Worm (Caenorhabditis elegans) whole organism, L1 larva: Measurements from ENCODE around the gene mca-1.
A peak's percentile ranks its signal among the peaks of the same experiment; 100 is the strongest.

Experiments used
- C16A3.4 ChIP-seq: fragments of 150-350 bp; optimal IDR thresholded peaks from 2 replicates; lab custom pipeline; 2014; ENCODE audit warnings: missing biosample characterization, missing genetic modification characterization
- C34B4.2 ChIP-seq: sonication (generic microtip); optimal IDR thresholded peaks from 2 replicates; lab custom pipeline; 2017; ENCODE audit warnings: mild to moderate bottlenecking, missing genetic modification characterization, missing compliant biosample characterization
- aly-2 ChIP-seq: fragments of 150-350 bp; optimal IDR thresholded peaks from 2 replicates; lab custom pipeline; 2014; ENCODE audit warnings: missing biosample characterization, missing genetic modification characterization
- blmp-1 ChIP-seq: fragments of 150-350 bp; optimal IDR thresholded peaks from 2 replicates; lab custom pipeline; 2014; ENCODE audit warnings: missing biosample characterization, missing genetic modification characterization
- ceh-8 ChIP-seq: fragments of 200-800 bp; sonication (Bioruptor generic); optimal IDR thresholded peaks from 2 replicates; lab custom pipeline; 2018; ENCODE audit warnings: mild to moderate bottlenecking, missing genetic modification characterization, moderate library complexity, missing compliant biosample characterization
- ceh-82 ChIP-seq, 3 experiments: fragments of 150-350 bp in 1 of 3; sonication (generic microtip) in 2 of 3; optimal IDR thresholded peaks; 2 replicates each; lab custom pipeline; 2014 to 2017; ENCODE audit warnings: missing biosample characterization in 3 of 3, missing genetic modification characterization in 3 of 3
- ceh-88 ChIP-seq: fragments of 200-800 bp; sonication (Bioruptor generic); IDR thresholded peaks from 2 replicates; pipeline ENCODE4 v1.3.6; 2022; ENCODE audit warnings: missing genetic modification characterization, missing compliant biosample characterization
- ces-1 ChIP-seq: fragments of 150-350 bp; optimal IDR thresholded peaks from 2 replicates; lab custom pipeline; 2014; ENCODE audit warnings: missing biosample characterization, missing genetic modification reagents, missing genetic modification characterization
- dsc-1 ChIP-seq: sonication (generic microtip); optimal IDR thresholded peaks from 2 replicates; lab custom pipeline; 2016; ENCODE audit warnings: mild to moderate bottlenecking, missing genetic modification characterization, missing compliant biosample characterization
- efl-3 ChIP-seq: fragments of 200-800 bp; sonication (Bioruptor generic); optimal IDR thresholded peaks from 2 replicates; lab custom pipeline; 2018; ENCODE audit warnings: mild to moderate bottlenecking, missing genetic modification characterization, missing compliant biosample characterization
- elt-2 ChIP-seq: sonication (generic microtip); optimal IDR thresholded peaks from 2 replicates; lab custom pipeline; 2016; ENCODE audit warnings: missing genetic modification characterization, mild to moderate bottlenecking, inconsistent platforms, missing compliant biosample characterization, missing genetic modification reagents
- elt-3 ChIP-seq, 6 experiments: fragments of 150-350 bp in 1 of 6; sonication (generic microtip); optimal IDR thresholded peaks; 2 replicates each; lab custom pipeline; 2017 to 2018; ENCODE audit warnings: missing biosample characterization in 6 of 6, missing genetic modification characterization in 6 of 6, inconsistent platforms in 1 of 6
- fkh-8 ChIP-seq: sonication (generic microtip); optimal IDR thresholded peaks from 2 replicates; lab custom pipeline; 2016; ENCODE audit warnings: mild to moderate bottlenecking, missing genetic modification characterization, missing compliant biosample characterization
- fos-1 ChIP-seq: fragments of 150-350 bp; optimal IDR thresholded peaks from 2 replicates; lab custom pipeline; 2014; ENCODE audit warnings: missing biosample characterization, missing genetic modification characterization
- lin-14 ChIP-seq: fragments of 200-800 bp; sonication (Bioruptor generic); optimal IDR thresholded peaks from 2 replicates; lab custom pipeline; 2018; ENCODE audit warnings: mild to moderate bottlenecking, missing genetic modification characterization, moderate library complexity, missing compliant biosample characterization
- lin-35 ChIP-seq, 2 experiments: fragments of 150-350 bp; optimal IDR thresholded peaks; 2 replicates each; lab custom pipeline; 2014; ENCODE audit warnings: missing biosample characterization in 2 of 2, missing genetic modification characterization in 2 of 2, missing genetic modification reagents in 2 of 2
- lir-3 ChIP-seq: sonication (generic microtip); optimal IDR thresholded peaks from 2 replicates; lab custom pipeline; 2016; ENCODE audit warnings: mild to moderate bottlenecking, missing genetic modification characterization, moderate library complexity, missing compliant biosample characterization; ENCODE audit not compliant: poor library complexity
- mdl-1 ChIP-seq, 2 experiments: fragments of 150-350 bp; optimal IDR thresholded peaks; 2 replicates each; lab custom pipeline; 2014 to 2017; ENCODE audit warnings: missing biosample characterization in 2 of 2, missing genetic modification characterization in 2 of 2, inconsistent platforms in 1 of 2
- mef-2 ChIP-seq: fragments of 150-350 bp; optimal IDR thresholded peaks from 2 replicates; lab custom pipeline; 2014; ENCODE audit warnings: missing biosample characterization, missing genetic modification characterization
- nhr-11 ChIP-seq: fragments of 150-350 bp; optimal IDR thresholded peaks from 2 replicates; lab custom pipeline; 2014; ENCODE audit warnings: missing biosample characterization, missing genetic modification characterization
- nhr-12 ChIP-seq: sonication (generic microtip); optimal IDR thresholded peaks from 2 replicates; lab custom pipeline; 2017; ENCODE audit warnings: missing biosample characterization, missing genetic modification characterization
- nhr-20 ChIP-seq: sonication (generic microtip); optimal IDR thresholded peaks from 2 replicates; lab custom pipeline; 2016; ENCODE audit warnings: mild to moderate bottlenecking, missing genetic modification characterization, missing compliant biosample characterization
- nhr-237 ChIP-seq: fragments of 150-350 bp; optimal IDR thresholded peaks from 2 replicates; lab custom pipeline; 2014; ENCODE audit warnings: missing biosample characterization, missing genetic modification characterization
- nhr-47 ChIP-seq: sonication (generic microtip); optimal IDR thresholded peaks from 2 replicates; lab custom pipeline; 2016; ENCODE audit warnings: mild to moderate bottlenecking, missing genetic modification characterization, moderate library complexity, missing compliant biosample characterization
- nhr-71 ChIP-seq: sonication (generic microtip); optimal IDR thresholded peaks from 2 replicates; lab custom pipeline; 2016; ENCODE audit warnings: mild to moderate bottlenecking, missing genetic modification characterization, moderate library complexity, missing compliant biosample characterization
- nhr-84 ChIP-seq: sonication (generic microtip); optimal IDR thresholded peaks from 2 replicates; lab custom pipeline; 2017; ENCODE audit warnings: missing biosample characterization, missing genetic modification characterization
- nhr-85 ChIP-seq: sonication (generic microtip); peaks from one replicate; lab custom pipeline; 2016; ENCODE audit warnings: missing genetic modification characterization, inconsistent platforms, missing compliant biosample characterization
- pag-3 ChIP-seq: sonication (generic microtip); optimal IDR thresholded peaks from 2 replicates; lab custom pipeline; 2017; ENCODE audit warnings: missing genetic modification characterization, mild to moderate bottlenecking, missing compliant biosample characterization, antibody characterized with exemption, borderline replicate concordance; ENCODE audit not compliant: insufficient read depth
- pqm-1 ChIP-seq: sonication (generic microtip); optimal IDR thresholded peaks from 3 replicates; lab custom pipeline; 2017; ENCODE audit warnings: missing biosample characterization, missing genetic modification characterization
- skn-1 ChIP-seq: fragments of 150-350 bp; optimal IDR thresholded peaks from 2 replicates; lab custom pipeline; 2014; ENCODE audit warnings: missing biosample characterization, missing genetic modification characterization
- sox-4 ChIP-seq: sonication (generic microtip); optimal IDR thresholded peaks from 2 replicates; lab custom pipeline; 2016; ENCODE audit warnings: missing genetic modification characterization, missing compliant biosample characterization
- sptf-1 ChIP-seq: fragments of 150-350 bp; optimal IDR thresholded peaks from 2 replicates; lab custom pipeline; 2014; ENCODE audit warnings: missing biosample characterization, missing genetic modification characterization
- tbx-2 ChIP-seq: sonication (generic microtip); optimal IDR thresholded peaks from 2 replicates; lab custom pipeline; 2016; ENCODE audit warnings: missing genetic modification characterization, missing compliant biosample characterization
- tlp-1 ChIP-seq: fragments of 150-350 bp; optimal IDR thresholded peaks from 2 replicates; lab custom pipeline; 2014; ENCODE audit warnings: missing biosample characterization, missing genetic modification characterization
- unc-62 ChIP-seq: fragments of 150-350 bp; optimal IDR thresholded peaks from 2 replicates; lab custom pipeline; 2014; ENCODE audit warnings: missing biosample characterization, missing genetic modification reagents, missing genetic modification characterization
- vab-15 ChIP-seq: sonication (generic microtip); optimal IDR thresholded peaks from 2 replicates; lab custom pipeline; 2017; ENCODE audit warnings: missing genotype, mild to moderate bottlenecking, missing genetic modification characterization, missing compliant biosample characterization
- zag-1 ChIP-seq: fragments of 150-350 bp; optimal IDR thresholded peaks from 2 replicates; lab custom pipeline; 2014; ENCODE audit warnings: missing biosample characterization, missing genetic modification characterization

Gene mca-1

DNA sequence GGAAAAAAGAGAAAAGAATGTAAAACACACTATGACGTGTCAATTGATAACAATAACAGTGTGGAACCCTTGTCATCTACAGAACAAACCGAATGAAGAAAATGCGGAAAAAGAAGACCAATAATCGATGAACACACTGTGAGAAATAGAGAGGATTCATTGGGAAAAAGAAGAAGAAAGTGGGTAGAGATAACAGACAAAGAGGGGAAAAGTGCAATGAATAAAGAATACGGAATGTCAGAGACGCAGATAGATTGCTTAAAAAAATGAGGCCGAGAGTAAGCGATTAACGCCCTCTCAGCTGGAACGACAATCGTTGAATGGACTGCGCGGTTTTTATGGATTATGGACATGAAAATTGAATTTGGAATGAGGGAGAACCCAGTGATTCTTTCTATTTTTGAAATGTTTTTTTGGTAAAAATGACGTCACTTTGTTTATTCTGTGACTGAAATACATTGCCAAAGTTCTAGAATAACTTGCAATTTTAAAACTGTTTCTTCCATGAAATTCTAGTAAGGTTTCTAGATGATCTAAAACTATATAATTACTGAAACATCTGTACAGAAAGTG is 13.1 kb upstream of the mca-1 start, which contains the start of gene amph-1 (continued):
- TF ChIP-seq unc-62 = no peak
- TF ChIP-seq tbx-2 = peak; percentile 15

- TF ChIP-seq mef-2 (tag; lab: Kevin White, UChicago) = no peak
- no peak for TF ChIP-seq fos-1 (tag; lab: Kevin White, UChicago)
These were observed 8.4 kb upstream of the mca-1 start, which contains the start of gene degl-2 for ce11 chrIV:9643188-9643587. Gene degl-2 (plus strand): TSS chrIV:9643488.

DNA sequence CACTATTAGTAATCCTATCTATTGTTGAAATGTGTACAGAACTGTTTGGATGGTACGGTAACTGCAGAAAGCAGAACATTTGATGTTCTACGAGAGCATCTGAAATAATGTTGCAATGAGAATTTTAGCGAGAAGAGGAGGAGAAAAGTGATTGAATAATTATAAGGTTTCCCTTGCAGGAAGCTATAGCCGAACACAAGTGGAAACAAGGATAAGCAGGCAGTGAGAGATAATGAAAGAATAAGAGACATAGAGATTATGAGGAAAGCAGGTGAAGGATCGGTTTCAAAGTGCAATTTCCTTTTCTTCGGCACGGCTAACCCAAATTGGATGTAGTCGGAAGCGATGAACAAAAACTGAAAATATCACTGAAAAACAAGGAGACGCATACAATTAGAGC is 7.2 kb upstream of the mca-1 start, which contains the start of gene del-2:
del-2 (minus strand) TSS at position 101 of the 400 bp plus-strand sequence.
- TF ChIP-seq vab-15 = no peak
- peak; percentile 6 for TF ChIP-seq nhr-47 (tag; lab: Kevin White, UChicago)
- TF ChIP-seq zag-1 = no peak
- TF ChIP-seq dsc-1 (tag; lab: Kevin White, UChicago) = peak; percentile 17
- no peak for TF ChIP-seq nhr-237 (tag; lab: Kevin White, UChicago)
- TF ChIP-seq nhr-20 (tag; lab: Kevin White, UChicago) = no peak
- no peak for TF ChIP-seq pqm-1
- TF ChIP-seq C16A3.4 (tag; lab: Kevin White, UChicago) = no peak
- no peak for TF ChIP-seq C34B4.2 (tag; lab: Kevin White, UChicago)
- TF ChIP-seq sptf-1 = no peak
- TF ChIP-seq pag-3 (tag; lab: Kevin White, UChicago) = no peak
- TF ChIP-seq skn-1 (tag; lab: Kevin White, UChicago) = no peak
- peak; percentile 67 for TF ChIP-seq fkh-8 (tag; lab: Kevin White, UChicago)
- TF ChIP-seq nhr-84 (tag; lab: Kevin White, UChicago) = no peak
- no peak for TF ChIP-seq nhr-11
- TF ChIP-seq sox-4 = no peak
- no peak for TF ChIP-seq nhr-12 (tag; lab: Kevin White, UChicago)
- TF ChIP-seq aly-2 (tag; lab: Kevin White, UChicago) = no peak
- TF ChIP-seq tlp-1 (tag; lab: Kevin White, UChicago) = no peak
- TF ChIP-seq elt-2 = no peak
- TF ChIP-seq nhr-71 = no peak
- no peak for TF ChIP-seq ceh-82 (tag; optimal IDR thresholded peaks at IDR 0.05; lab: Kevin White, UChicago)
- no peak for TF ChIP-seq efl-3 (GFP tag; lab: Kevin White, UChicago)
- TF ChIP-seq, all 84 proteins: peak for 3

DNA sequence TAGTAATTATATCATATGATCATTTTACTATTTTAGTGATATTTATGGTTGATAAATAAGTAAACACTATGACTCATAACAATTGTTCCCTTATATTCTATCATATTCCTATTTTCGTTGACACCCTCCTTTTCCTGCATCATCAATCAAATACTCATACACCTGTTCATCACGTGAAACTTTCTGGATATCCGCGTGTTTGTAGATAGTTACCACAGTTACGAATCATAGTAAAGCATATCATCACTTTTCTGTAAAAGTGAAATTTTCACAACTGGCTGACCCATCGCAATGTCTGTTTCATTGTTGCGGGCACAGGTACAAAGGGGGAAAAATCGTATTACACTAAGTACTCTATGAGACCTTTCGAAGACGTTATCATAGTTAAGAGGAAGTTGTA is 859 bp downstream of the mca-1 start:
- TF ChIP-seq blmp-1 (tag; lab: Kevin White, UChicago) (peak; percentile 62), ces-1 (GFP tag; lab: Kevin White, UChicago) (no peak), nhr-85 (tag; lab: Kevin White, UChicago) (peak; percentile 73)

DNA sequence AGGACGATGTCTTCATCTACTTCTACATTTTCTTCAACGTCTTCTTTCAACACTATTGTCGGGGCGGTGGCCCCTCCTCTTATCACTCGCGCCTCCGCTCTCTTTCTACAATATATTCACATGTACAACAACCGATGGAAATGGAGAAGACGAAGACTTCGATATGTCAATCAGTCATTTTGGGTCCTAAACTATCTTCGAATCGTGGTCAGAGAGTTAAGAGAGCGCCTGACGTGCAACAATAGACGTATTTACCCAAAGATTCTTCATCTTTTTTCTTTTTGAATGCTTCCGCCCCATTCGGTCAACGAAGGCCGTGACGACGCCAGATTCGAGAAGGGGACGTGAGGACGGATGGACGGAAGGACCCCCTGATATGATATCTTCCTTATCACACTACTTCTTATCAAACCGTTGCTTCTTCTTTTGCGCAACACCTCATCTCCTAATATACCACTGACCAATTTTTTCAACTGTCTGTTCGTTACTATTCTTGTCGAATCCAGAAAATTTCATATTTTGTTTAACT is 1.7 kb downstream of the mca-1 start:
- TF ChIP-seq lin-35 (GFP tag; optimal IDR thresholded peaks at IDR 0.05; lab: Kevin White, UChicago) (peak in 1 of 2 experiments; percentile 9), lin-14 (GFP tag; lab: Kevin White, UChicago) (peak; percentile 43), nhr-71 (peak; percentile 45), lir-3 (no peak), nhr-85 (tag; lab: Kevin White, UChicago) (peak; percentile 86), ceh-8 (GFP tag; lab: Kevin White, UChicago) (no peak), elt-3 (tag; optimal IDR thresholded peaks at IDR 0.05; lab: Kevin White, UChicago) (peak in 4 of 6 experiments; percentile 53 to 63 (median 56)), blmp-1 (tag; lab: Kevin White, UChicago) (peak; percentile 46), ceh-88 (GFP tag; lab: Robert Waterston, UW) (no peak), mdl-1 (tag; optimal IDR thresholded peaks at IDR 0.05; lab: Kevin White, UChicago) (peak in 1 of 2 experiments; percentile 17)
